Fruit fly (Drosophila melanogaster): Measurements from ENCODE around the gene CG43386.

dm6 chrX:10008576-10009260 lies 31.5 kb upstream of the CG43386 start, which contains the start of gene CG33557:
- TF ChIP-seq CG1529 (GFP tag; optimal IDR thresholded peaks at IDR 0.05) (no peak), Ravus (GFP tag; IDR thresholded peaks at IDR 0.05) (no peak), grau (tag; optimal IDR thresholded peaks at IDR 0.05) (no peak), CG2678 (tag; optimal IDR thresholded peaks at IDR 0.05) (no peak), pan (optimal IDR thresholded peaks at IDR 0.05) (no peak), pan (GFP tag; optimal IDR thresholded peaks at IDR 0.05 in 1 of 2, IDR thresholded peaks at IDR 0.05 in 1 of 2) (no peak), fru (optimal IDR thresholded peaks at IDR 0.05) (no peak), CG10565 (GFP tag; optimal IDR thresholded peaks at IDR 0.05) (no peak), CG17612 (GFP tag; IDR thresholded peaks at IDR 0.05) (no peak), Hr39 (optimal IDR thresholded peaks at IDR 0.05) (no peak), CG6854 (GFP tag; optimal IDR thresholded peaks at IDR 0.05) (no peak), Hey (tag; optimal IDR thresholded peaks at IDR 0.05) (no peak)
